Fruit fly (Drosophila melanogaster) whole organism, embryonic: Measurements from ENCODE around the gene CG32633.

Source experiments
- Bdp1 ChIP-seq: fragments of 200-800 bp; sonication (Bioruptor generic); optimal IDR thresholded peaks from 3 replicates; lab custom pipeline; 2016; ENCODE audit warnings: missing biosample characterization, missing genetic modification characterization
- CG10654 ChIP-seq: fragments of 200-800 bp; sonication (Bioruptor generic); optimal IDR thresholded peaks from 2 replicates; lab custom pipeline; 2016; ENCODE audit warnings: missing biosample characterization, missing genetic modification characterization
- CG10959 ChIP-seq: fragments of 200-800 bp; sonication (Bioruptor generic); IDR thresholded peaks from 2 replicates; pipeline ENCODE4 v1.3.6; 2022; ENCODE audit warnings: missing biosample characterization, missing genetic modification characterization
- CG11398 ChIP-seq: fragments of 200-800 bp; sonication (Bioruptor generic); optimal IDR thresholded peaks from 2 replicates; lab custom pipeline; 2016; ENCODE audit warnings: missing biosample characterization, missing genetic modification characterization
- CG12236 ChIP-seq: fragments of 200-800 bp; sonication (Bioruptor generic); optimal IDR thresholded peaks from 2 replicates; lab custom pipeline; 2016; ENCODE audit warnings: missing biosample characterization, missing genetic modification characterization
- CG14710 ChIP-seq: fragments of 200-800 bp; sonication (Bioruptor generic); optimal IDR thresholded peaks from 3 replicates; lab custom pipeline; 2019; ENCODE audit warnings: missing biosample characterization, mild to moderate bottlenecking, missing genetic modification characterization, moderate library complexity
- CG17186 ChIP-seq: fragments of 200-800 bp; sonication (Bioruptor generic); optimal IDR thresholded peaks from 3 replicates; lab custom pipeline; 2017; ENCODE audit warnings: missing biosample characterization, missing genetic modification reagents, missing genetic modification characterization
- CG18619 ChIP-seq: fragments of 200-800 bp; sonication (Bioruptor generic); optimal IDR thresholded peaks from 3 replicates; lab custom pipeline; 2017; ENCODE audit warnings: missing biosample characterization, mild to moderate bottlenecking, missing genetic modification characterization
- CG2120 ChIP-seq: fragments of 200-800 bp; sonication (Bioruptor generic); optimal IDR thresholded peaks from 3 replicates; lab custom pipeline; 2016; ENCODE audit warnings: missing biosample characterization, missing genetic modification characterization
- CG34224 ChIP-seq: fragments of 200-800 bp; sonication (Bioruptor generic); IDR thresholded peaks from 3 replicates; pipeline ENCODE4 v1.3.6; 2022; ENCODE audit warnings: missing biosample characterization, missing genetic modification characterization; ENCODE audit not compliant: partially characterized antibody
- CG34422 ChIP-seq: fragments of 200-800 bp; sonication (Bioruptor generic); IDR thresholded peaks from 3 replicates; pipeline ENCODE4 v1.3.6; 2022; ENCODE audit warnings: missing biosample characterization, missing genetic modification characterization
- CG42726 ChIP-seq: fragments of 200-800 bp; sonication (Bioruptor generic); IDR thresholded peaks from 2 replicates; pipeline ENCODE4 v1.3.6; 2022; ENCODE audit warnings: missing biosample characterization, missing genetic modification characterization; ENCODE audit not compliant: partially characterized antibody
- CG43689 ChIP-seq: fragments of 200-800 bp; sonication (Bioruptor generic); IDR thresholded peaks from 2 replicates; pipeline ENCODE4 v1.3.6; 2022; ENCODE audit warnings: missing biosample characterization, missing genetic modification characterization
- CG6254 ChIP-seq: fragments of 200-800 bp; sonication (Bioruptor generic); optimal IDR thresholded peaks from 3 replicates; lab custom pipeline; 2017; ENCODE audit warnings: mild to moderate bottlenecking, missing biosample characterization, missing genetic modification reagents, missing genetic modification characterization
- CG8924 ChIP-seq: fragments of 200-800 bp; optimal IDR thresholded peaks from 3 replicates; lab custom pipeline; 2019; ENCODE audit warnings: missing biosample characterization, mild to moderate bottlenecking, missing genetic modification characterization, moderate library complexity
- CG9797 ChIP-seq: fragments of 200-800 bp; sonication (Bioruptor generic); optimal IDR thresholded peaks from 3 replicates; lab custom pipeline; 2018; ENCODE audit warnings: missing biosample characterization, mild to moderate bottlenecking, missing genetic modification characterization
- Dek ChIP-seq: fragments of 200-800 bp; sonication (Bioruptor generic); optimal IDR thresholded peaks from 3 replicates; lab custom pipeline; 2019; ENCODE audit warnings: missing biosample characterization, mild to moderate bottlenecking, missing genetic modification characterization, moderate library complexity
- Dp ChIP-seq: fragments of 200-800 bp; sonication (Bioruptor generic); optimal IDR thresholded peaks from 2 replicates; lab custom pipeline; 2018; ENCODE audit warnings: missing biosample characterization, mild to moderate bottlenecking, missing genetic modification characterization, moderate library complexity
- Hr39 ChIP-seq: fragments of >200 bp; optimal IDR thresholded peaks from 2 replicates; lab custom pipeline; 2017
- Lhr ChIP-seq: fragments of 200-800 bp; sonication (Bioruptor generic); optimal IDR thresholded peaks from 3 replicates; lab custom pipeline; 2017; ENCODE audit warnings: mild to moderate bottlenecking, missing biosample characterization, missing genetic modification reagents, missing genetic modification characterization
- Lpt ChIP-seq: fragments of >200 bp; optimal IDR thresholded peaks from 2 replicates; lab custom pipeline; 2018; ENCODE audit warnings: missing biosample characterization, missing genetic modification characterization
- Myb ChIP-seq: fragments of 200-800 bp; sonication (Bioruptor generic); optimal IDR thresholded peaks from 2 replicates; lab custom pipeline; 2016; ENCODE audit warnings: missing biosample characterization, missing genetic modification characterization
- NC2β ChIP-seq: fragments of 200-800 bp; sonication (Bioruptor generic); optimal IDR thresholded peaks from 2 replicates; lab custom pipeline; 2016; ENCODE audit warnings: missing biosample characterization, missing genetic modification characterization
- Oaz ChIP-seq: fragments of 200-800 bp; sonication (Bioruptor generic); IDR thresholded peaks from 2 replicates; pipeline ENCODE4 v1.3.6; 2022; ENCODE audit warnings: missing biosample characterization, missing genetic modification characterization
- Poxn ChIP-seq: fragments of 200-800 bp; sonication (Bioruptor generic); IDR thresholded peaks from 2 replicates; pipeline ENCODE4 v1.3.6; 2022; ENCODE audit warnings: missing biosample characterization, missing genetic modification characterization
- TFAM ChIP-seq: fragments of 200-800 bp; sonication (Bioruptor generic); optimal IDR thresholded peaks from 2 replicates; lab custom pipeline; 2017; ENCODE audit warnings: missing biosample characterization, missing genetic modification characterization, inconsistent platforms
- br ChIP-seq: fragments of >200 bp; optimal IDR thresholded peaks from 2 replicates; lab custom pipeline; 2017
- ci ChIP-seq: fragments of 200-800 bp; sonication (Bioruptor generic); IDR thresholded peaks from 3 replicates; pipeline ENCODE4 v1.3.6; 2022; ENCODE audit warnings: missing biosample characterization, missing genetic modification characterization
- croc ChIP-seq: fragments of 200-800 bp; sonication (Bioruptor generic); conservative IDR thresholded peaks from 3 replicates; pipeline ENCODE4 v1.3.6; 2022; ENCODE audit warnings: missing biosample characterization, missing genetic modification characterization
- da ChIP-seq: fragments of 200-800 bp; sonication (Bioruptor generic); optimal IDR thresholded peaks from 2 replicates; lab custom pipeline; 2016; ENCODE audit warnings: missing biosample characterization, missing genetic modification characterization
- dan ChIP-seq: fragments of 200-800 bp; sonication (Bioruptor generic); IDR thresholded peaks from 2 replicates; pipeline ENCODE4 v1.3.6; 2022; ENCODE audit warnings: missing biosample characterization, missing genetic modification characterization
- dati ChIP-seq: fragments of 200-800 bp; sonication (Bioruptor generic); IDR thresholded peaks from 2 replicates; pipeline ENCODE4 v1.3.6; 2022; ENCODE audit warnings: missing biosample characterization, missing genetic modification characterization
- fd64A ChIP-seq: fragments of 200-800 bp; sonication (Bioruptor generic); optimal IDR thresholded peaks from 3 replicates; lab custom pipeline; 2018; ENCODE audit warnings: missing biosample characterization, mild to moderate bottlenecking, missing genetic modification characterization
- gt ChIP-seq: fragments of 200-800 bp; sonication (Bioruptor generic); IDR thresholded peaks from 2 replicates; pipeline ENCODE4 v1.3.6; 2022; ENCODE audit warnings: missing biosample characterization, missing genetic modification characterization
- hb ChIP-seq: fragments of 200-800 bp; sonication (Bioruptor generic); IDR thresholded peaks from 3 replicates; pipeline ENCODE4 v1.3.6; 2022; ENCODE audit warnings: missing biosample characterization, missing genetic modification characterization; ENCODE audit not compliant: partially characterized antibody
- kay ChIP-seq: fragments of 200-800 bp; sonication (Bioruptor generic); optimal IDR thresholded peaks from 2 replicates; lab custom pipeline; 2016; ENCODE audit warnings: missing biosample characterization, missing genetic modification characterization
- ken ChIP-seq: fragments of 200-800 bp; sonication (Bioruptor generic); IDR thresholded peaks from 3 replicates; pipeline ENCODE4 v1.3.6; 2022; ENCODE audit warnings: missing biosample characterization, missing genetic modification characterization
- mirr ChIP-seq: fragments of 200-800 bp; sonication (Bioruptor generic); optimal IDR thresholded peaks from 3 replicates; lab custom pipeline; 2018; ENCODE audit warnings: missing biosample characterization, mild to moderate bottlenecking, missing genetic modification characterization
- nau ChIP-seq: fragments of 200-800 bp; sonication (Bioruptor generic); optimal IDR thresholded peaks from 3 replicates; lab custom pipeline; 2017; ENCODE audit warnings: missing biosample characterization, mild to moderate bottlenecking, missing genetic modification characterization, missing genetic modification reagents
- nerfin-2 ChIP-seq: fragments of 200-800 bp; sonication (Bioruptor generic); IDR thresholded peaks from 2 replicates; pipeline ENCODE4 v1.3.6; 2022; ENCODE audit warnings: missing biosample characterization, missing genetic modification characterization; ENCODE audit not compliant: partially characterized antibody
- odd ChIP-seq: fragments of 200-800 bp; sonication (Bioruptor generic); optimal IDR thresholded peaks from 2 replicates; lab custom pipeline; 2017; ENCODE audit warnings: missing biosample characterization, mild to moderate bottlenecking, missing genetic modification characterization
- otp ChIP-seq: fragments of 200-800 bp; sonication (Bioruptor generic); IDR thresholded peaks from 3 replicates; pipeline ENCODE4, ENCODE4 v1.3.6; 2022; ENCODE audit warnings: missing biosample characterization, missing genetic modification characterization
- rib ChIP-seq: fragments of 200-800 bp; sonication (Bioruptor generic); IDR thresholded peaks from 2 replicates; pipeline ENCODE4 v1.3.6; 2022; ENCODE audit warnings: missing biosample characterization, missing genetic modification characterization
- schlank ChIP-seq: fragments of 200-800 bp; sonication (Bioruptor generic); optimal IDR thresholded peaks from 2 replicates; lab custom pipeline; 2018; ENCODE audit warnings: missing biosample characterization, mild to moderate bottlenecking, missing genetic modification characterization
- sim ChIP-seq: fragments of 200-800 bp; sonication (Bioruptor generic); IDR thresholded peaks from 2 replicates; pipeline ENCODE4 v1.3.6; 2022; ENCODE audit warnings: missing biosample characterization, missing genetic modification characterization
- sisA ChIP-seq: fragments of 200-800 bp; sonication (Bioruptor generic); IDR thresholded peaks from 2 replicates; pipeline ENCODE4 v1.3.6; 2022; ENCODE audit warnings: missing biosample characterization, missing genetic modification characterization
- slp2 ChIP-seq: fragments of 200-800 bp; sonication (Bioruptor generic); optimal IDR thresholded peaks from 2 replicates; lab custom pipeline; 2016; ENCODE audit warnings: missing biosample characterization, missing genetic modification characterization
- so ChIP-seq: fragments of 200-800 bp; sonication (Bioruptor generic); IDR thresholded peaks from 3 replicates; pipeline ENCODE4 v1.3.6; 2022; ENCODE audit warnings: missing biosample characterization, missing genetic modification characterization
- sqz ChIP-seq: fragments of 200-800 bp; sonication (Bioruptor generic); optimal IDR thresholded peaks from 3 replicates; lab custom pipeline; 2018; ENCODE audit warnings: missing biosample characterization, mild to moderate bottlenecking, missing genetic modification characterization
- sr ChIP-seq: fragments of 200-800 bp; sonication (Bioruptor generic); IDR thresholded peaks from 3 replicates; pipeline ENCODE4 v1.3.6; 2022; ENCODE audit warnings: missing biosample characterization, missing genetic modification characterization
- trh ChIP-seq: fragments of 200-800 bp; sonication (Bioruptor generic); optimal IDR thresholded peaks from 2 replicates; lab custom pipeline; 2016; ENCODE audit warnings: missing biosample characterization, missing genetic modification characterization
- vvl ChIP-seq: fragments of 200-800 bp; sonication (Bioruptor generic); IDR thresholded peaks from 2 replicates; pipeline ENCODE4 v1.3.6; 2022; ENCODE audit warnings: missing biosample characterization, missing genetic modification characterization
- zfh1 ChIP-seq: fragments of 200-800 bp; sonication (Bioruptor generic); IDR thresholded peaks from 3 replicates; pipeline ENCODE4 v1.3.6; 2022; ENCODE audit warnings: missing biosample characterization, missing genetic modification characterization

The CG32633 gene

DNA sequence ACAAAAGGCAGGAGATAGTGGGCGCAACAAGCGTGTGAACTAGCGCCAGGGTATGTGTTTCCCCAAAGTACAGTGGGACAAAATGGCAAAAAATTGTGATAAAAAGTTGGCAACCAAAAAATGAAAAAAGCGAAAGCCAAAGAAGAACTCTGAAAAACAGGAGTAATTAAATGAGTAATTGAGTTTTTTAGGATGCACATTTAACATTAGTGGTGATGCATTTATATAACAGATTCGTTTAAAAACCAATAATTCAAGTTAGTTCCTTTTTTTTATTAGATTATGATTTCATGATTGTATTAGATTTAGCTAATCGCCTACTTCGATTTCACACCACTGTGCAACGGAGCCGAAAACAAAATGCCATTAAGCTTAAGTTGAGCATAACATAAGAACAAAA is 10.9 kb downstream of the CG32633 start (continued):
- TF ChIP-seq slp2 (no peak), CG10654 (GFP tag; lab: Kevin White, UChicago) (peak; percentile 27), TFAM (GFP tag; lab: Kevin White, UChicago) (no peak), Dp (GFP tag; lab: Kevin White, UChicago) (no peak), CG9797 (GFP tag; lab: Kevin White, UChicago) (no peak), Oaz (GFP tag; lab: Robert Waterston, UW) (no peak), hb (GFP tag; lab: Robert Waterston, UW) (no peak), fd64A (GFP tag; lab: Kevin White, UChicago) (no peak), Myb (GFP tag; lab: Kevin White, UChicago) (peak; percentile 28), ci (GFP tag; lab: Robert Waterston, UW) (peak; percentile 60; the same call in 2 of the 3 replicates), otp (peak; percentile 28; the same call in 1 of the 3 replicates), trh (no peak), sr (no peak), CG34422 (GFP tag; lab: Robert Waterston, UW) (no peak), CG2120 (peak; percentile 64), odd (GFP tag; lab: Kevin White, UChicago) (peak; percentile 1), zfh1 (GFP tag; lab: Robert Waterston, UW) (peak; percentile 57; the same call in 2 of the 3 replicates), CG34224 (GFP tag; lab: Robert Waterston, UW) (no peak), CG11398 (GFP tag; lab: Kevin White, UChicago) (no peak), nerfin-2 (GFP tag; lab: Robert Waterston, UW) (no peak), CG18619 (GFP tag; lab: Kevin White, UChicago) (peak; percentile 49), dati (GFP tag; lab: Robert Waterston, UW) (no peak), schlank (tag; lab: Kevin White, UChicago) (no peak), nau (GFP tag; lab: Kevin White, UChicago) (peak; percentile 19), so (GFP tag; lab: Robert Waterston, UW) (0 out of 3 replicates have a peak, but pooled peaks have one; percentile 42), rib (GFP tag; lab: Robert Waterston, UW) (no peak), br (lab: Kevin White, UChicago) (no peak), kay (GFP tag; lab: Kevin White, UChicago) (no peak), sqz (GFP tag; lab: Kevin White, UChicago) (no peak), Lhr (GFP tag; lab: Kevin White, UChicago) (no peak), vvl (0 out of 2 replicates have a peak, but pooled peaks have one; percentile 54), CG43689 (GFP tag; lab: Robert Waterston, UW) (no peak), da (GFP tag; lab: Kevin White, UChicago) (no peak), CG10959 (no peak), croc (GFP tag; lab: Robert Waterston, UW) (peak; percentile 20; the same call in 1 of the 3 replicates), CG42726 (GFP tag; lab: Robert Waterston, UW) (no peak), Dek (tag; lab: Kevin White, UChicago) (no peak), mirr (GFP tag; lab: Kevin White, UChicago) (no peak), NC2β (GFP tag; lab: Kevin White, UChicago) (peak; percentile 0), sisA (GFP tag; lab: Robert Waterston, UW) (peak; percentile 24; the same call in 1 of the 2 replicates), sim (no peak), CG6254 (GFP tag; lab: Kevin White, UChicago) (peak; percentile 39), Bdp1 (GFP tag; lab: Kevin White, UChicago) (peak; percentile 26), Lpt (GFP tag; lab: Kevin White, UChicago) (no peak), ken (GFP tag; lab: Robert Waterston, UW) (0 out of 3 replicates have a peak, but pooled peaks have one; percentile 8), Hr39 (lab: Kevin White, UChicago) (no peak), dan (GFP tag; lab: Robert Waterston, UW) (no peak), CG12236 (GFP tag; lab: Kevin White, UChicago) (no peak), CG14710 (tag; lab: Kevin White, UChicago) (peak; percentile 58), Poxn (GFP tag; lab: Robert Waterston, UW) (no peak), CG17186 (GFP tag; lab: Kevin White, UChicago) (no peak), CG8924 (peak; percentile 47), gt (GFP tag; lab: Robert Waterston, UW) (no peak)
